Fruit fly (Drosophila melanogaster) whole organism, adult: ENCODE measurements around the gene djl.

Experiments used
- CG14711 ChIP-seq: fragments of 200-800 bp; sonication (Bioruptor generic); optimal IDR thresholded peaks from 2 replicates; lab custom pipeline; 2018; ENCODE audit warnings: missing biosample characterization, mild to moderate bottlenecking, missing genetic modification characterization, moderate library complexity
- CG1620 ChIP-seq: fragments of 200-800 bp; sonication (Bioruptor generic); optimal IDR thresholded peaks from 2 replicates; lab custom pipeline; 2016; ENCODE audit warnings: missing biosample characterization, missing genetic modification characterization
- CG33017 ChIP-seq: fragments of 200-800 bp; sonication (Bioruptor generic); optimal IDR thresholded peaks from 2 replicates; lab custom pipeline; 2018; ENCODE audit warnings: missing biosample characterization, mild to moderate bottlenecking, missing genetic modification characterization, moderate library complexity
- CG5204 ChIP-seq: fragments of 200-800 bp; sonication (Bioruptor generic); optimal IDR thresholded peaks from 2 replicates; lab custom pipeline; 2016; ENCODE audit warnings: missing biosample characterization, missing genetic modification characterization
- CG7045 ChIP-seq: fragments of 200-800 bp; sonication (Bioruptor generic); optimal IDR thresholded peaks from 2 replicates; lab custom pipeline; 2017; ENCODE audit warnings: missing biosample characterization, mild to moderate bottlenecking, missing genetic modification characterization
- cic ChIP-seq: fragments of 200-800 bp; sonication (Bioruptor generic); optimal IDR thresholded peaks from 2 replicates; lab custom pipeline; 2017; ENCODE audit warnings: missing biosample characterization, mild to moderate bottlenecking, missing genetic modification characterization, moderate library complexity
- kay ChIP-seq: fragments of 200-800 bp; sonication (Bioruptor generic); peaks from one replicate; lab custom pipeline; 2016; ENCODE audit warnings: missing biosample characterization, missing genetic modification characterization, borderline replicate concordance
- pad ChIP-seq: fragments of 200-800 bp; sonication (Bioruptor generic); optimal IDR thresholded peaks from 3 replicates; lab custom pipeline; 2017; ENCODE audit warnings: missing biosample characterization, missing genetic modification characterization, mild to moderate bottlenecking, moderate library complexity, missing genetic modification reagents
- tj ChIP-seq: fragments of 200-800 bp; sonication (Bioruptor generic); optimal IDR thresholded peaks from 3 replicates; lab custom pipeline; 2017; ENCODE audit warnings: missing biosample characterization, mild to moderate bottlenecking, missing genetic modification characterization, moderate library complexity

DNA sequence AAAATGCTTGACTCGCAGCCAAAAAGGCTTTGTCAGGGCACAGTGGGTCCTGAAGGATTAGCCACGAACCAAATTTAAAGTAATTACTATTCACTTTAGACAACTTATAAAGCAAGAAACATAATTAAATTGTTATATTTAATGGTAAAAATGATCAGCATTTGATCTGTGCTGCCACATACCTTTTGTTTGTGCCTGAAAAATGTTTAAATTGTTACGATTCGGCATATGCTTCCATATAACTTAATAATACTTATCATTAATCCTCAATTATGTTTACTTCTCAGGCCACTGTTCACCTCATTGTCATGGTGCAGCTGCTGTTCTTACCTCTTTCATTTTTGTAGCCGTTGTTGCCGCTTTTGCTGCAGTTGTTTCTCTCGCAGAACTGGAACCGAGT, 35.3 kb upstream of the djl start:
- TF ChIP-seq CG33017 (tag; lab: Kevin White, UChicago) = no peak
- TF ChIP-seq CG1620 (GFP tag; lab: Kevin White, UChicago) = no peak
- TF ChIP-seq CG7045 (GFP tag; lab: Kevin White, UChicago) = no peak
- TF ChIP-seq pad (GFP tag; lab: Kevin White, UChicago) = no peak
- no peak for TF ChIP-seq kay (GFP tag; lab: Kevin White, UChicago)
- no peak for TF ChIP-seq tj (GFP tag; lab: Kevin White, UChicago)
- no peak for TF ChIP-seq cic (GFP tag; lab: Kevin White, UChicago)
- TF ChIP-seq CG14711 (tag; lab: Kevin White, UChicago) = no peak
- TF ChIP-seq CG5204 (GFP tag; lab: Kevin White, UChicago) = no peak
